Worm (Caenorhabditis elegans) whole organism, L3 larva: ENCODE results near the gene T02D1.4.

Experiments used
- ceh-82 ChIP-seq: fragments of 150-350 bp; optimal IDR thresholded peaks from 2 replicates; lab custom pipeline; 2014; ENCODE audit warnings: missing biosample characterization, missing genetic modification characterization
- fkh-10 ChIP-seq: sonication (generic microtip); optimal IDR thresholded peaks from 2 replicates; lab custom pipeline; 2017; ENCODE audit warnings: missing biosample characterization, missing genetic modification reagents, missing genetic modification characterization
- lin-15B ChIP-seq: fragments of 150-350 bp; optimal IDR thresholded peaks from 2 replicates; lab custom pipeline; 2014; ENCODE audit warnings: missing biosample characterization, missing genetic modification characterization
- lin-39 ChIP-seq: fragments of 150-350 bp; optimal IDR thresholded peaks from 2 replicates; lab custom pipeline; 2018; ENCODE audit warnings: missing biosample characterization, missing genetic modification reagents, missing genetic modification characterization
- nhr-12 ChIP-seq: fragments of 150-350 bp; optimal IDR thresholded peaks from 2 replicates; lab custom pipeline; 2014; ENCODE audit warnings: missing biosample characterization, missing genetic modification characterization
- nhr-23 ChIP-seq: fragments of 150-350 bp; optimal IDR thresholded peaks from 2 replicates; lab custom pipeline; 2014; ENCODE audit warnings: missing biosample characterization, missing genetic modification reagents, missing genetic modification characterization
- nhr-25 ChIP-seq: sonication (generic microtip); optimal IDR thresholded peaks from 2 replicates; lab custom pipeline; 2017; ENCODE audit warnings: missing biosample characterization, missing genetic modification characterization
- nhr-28 ChIP-seq: fragments of 150-350 bp; optimal IDR thresholded peaks from 2 replicates; lab custom pipeline; 2014; ENCODE audit warnings: missing biosample characterization, missing genetic modification characterization
- nhr-76 ChIP-seq: fragments of 150-350 bp; sonication (generic microtip); optimal IDR thresholded peaks from 5 replicates; lab custom pipeline; 2014; ENCODE audit warnings: missing biosample characterization, missing genetic modification characterization
- tbx-2 ChIP-seq: sonication (generic microtip); optimal IDR thresholded peaks from 2 replicates; lab custom pipeline; 2016; ENCODE audit warnings: mild to moderate bottlenecking, missing genetic modification characterization, missing compliant biosample characterization
- unc-39 ChIP-seq: sonication (generic microtip); optimal IDR thresholded peaks from 4 replicates; lab custom pipeline; 2017; ENCODE audit warnings: missing biosample characterization, missing genetic modification characterization
- unc-62 ChIP-seq: fragments of 150-350 bp; sonication (generic microtip); optimal IDR thresholded peaks from 4 replicates; lab custom pipeline; 2014; ENCODE audit warnings: missing biosample characterization, missing genetic modification reagents, missing genetic modification characterization

DNA sequence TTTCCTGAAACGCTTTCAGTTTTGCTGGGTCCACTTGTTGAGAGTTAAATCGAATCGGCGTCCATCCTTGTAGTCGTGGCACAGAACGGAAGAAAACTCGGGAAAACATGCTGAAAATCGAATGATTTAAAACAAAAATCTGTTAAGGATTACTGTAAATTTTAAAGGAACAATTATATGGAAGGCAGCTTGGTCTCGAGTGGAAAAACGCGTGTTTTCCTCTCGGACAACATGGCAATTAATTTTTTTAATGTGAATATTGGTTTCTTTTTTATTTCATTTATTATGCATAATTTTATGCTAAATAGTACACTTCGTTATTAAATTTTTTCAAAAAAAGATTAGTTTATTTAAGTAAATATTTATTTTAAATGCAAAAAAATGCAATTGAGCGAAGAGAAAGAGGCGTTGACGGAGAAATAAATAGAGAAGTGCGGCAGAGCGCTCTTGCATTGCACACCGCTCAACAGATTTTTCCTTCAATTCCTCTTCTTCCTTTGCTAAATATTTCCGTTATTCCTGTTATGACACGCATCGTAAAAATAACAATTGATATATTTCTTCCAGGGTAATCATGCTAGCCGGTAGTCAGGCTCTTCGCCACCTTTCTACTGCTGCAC is 19.4 kb upstream of the T02D1.4 start, which contains the start of the genes C30H6.9 and dlat-2:
- no peak for TF ChIP-seq nhr-23 (tag; lab: Kevin White, UChicago)
- no peak for TF ChIP-seq nhr-76 (tag; lab: Kevin White, UChicago)
- no peak for TF ChIP-seq lin-39 (tag; lab: Kevin White, UChicago)
- no peak for TF ChIP-seq nhr-12
- no peak for TF ChIP-seq fkh-10 (GFP tag; lab: Kevin White, UChicago)
- TF ChIP-seq nhr-25 (tag; lab: Kevin White, UChicago) = no peak
- TF ChIP-seq nhr-28 (tag; lab: Kevin White, UChicago) = no peak
- TF ChIP-seq ceh-82 (tag; lab: Kevin White, UChicago) = no peak
- TF ChIP-seq unc-62 (GFP tag; lab: Kevin White, UChicago) = no peak
- no peak for TF ChIP-seq tbx-2 (tag; lab: Kevin White, UChicago)
- TF ChIP-seq unc-39 = no peak
- TF ChIP-seq lin-15B (tag; lab: Kevin White, UChicago) = peak; percentile 71
